Fruit fly (Drosophila melanogaster) whole organism, wandering third instar larva: ENCODE results near the gene Pvf1.

Source experiments
- Abd-B ChIP-seq: fragments of >200 bp; optimal IDR thresholded peaks from 2 replicates; lab custom pipeline; 2017; ENCODE audit warnings: missing biosample characterization, missing genetic modification characterization
- CG32264 ChIP-seq: fragments of 200-800 bp; sonication (Bioruptor generic); optimal IDR thresholded peaks from 2 replicates; lab custom pipeline; 2016; ENCODE audit warnings: missing biosample characterization, missing genetic modification characterization
- CG9705 ChIP-seq: fragments of 200-800 bp; sonication (Bioruptor generic); optimal IDR thresholded peaks from 2 replicates; lab custom pipeline; 2018; ENCODE audit warnings: missing biosample characterization, mild to moderate bottlenecking, missing genetic modification characterization
- CrebA ChIP-seq: fragments of 200-800 bp; sonication (Bioruptor generic); optimal IDR thresholded peaks from 2 replicates; lab custom pipeline; 2016; ENCODE audit warnings: missing biosample characterization, mild to moderate bottlenecking, missing genetic modification characterization, borderline replicate concordance
- Dfd ChIP-seq: fragments of >200 bp; optimal IDR thresholded peaks from 2 replicates; lab custom pipeline; 2017; ENCODE audit warnings: missing biosample characterization, missing genetic modification characterization
- Dif ChIP-seq: fragments of 200-275, 200-300 bp; sonication (Bioruptor generic); optimal IDR thresholded peaks from 2 replicates; lab custom pipeline; 2018; ENCODE audit warnings: missing biosample characterization, missing genetic modification characterization; ENCODE audit not compliant: partially characterized antibody
- HLH106 ChIP-seq: fragments of 200-800 bp; optimal IDR thresholded peaks from 3 replicates; lab custom pipeline; 2019; ENCODE audit warnings: missing biosample characterization, mild to moderate bottlenecking, missing genetic modification characterization, moderate library complexity
- Hnf4 ChIP-seq: fragments of 200-800 bp; sonication (Bioruptor generic); optimal IDR thresholded peaks from 2 replicates; lab custom pipeline; 2016; ENCODE audit warnings: missing biosample characterization, mild to moderate bottlenecking, missing genetic modification characterization
- Hr78 ChIP-seq: fragments of >200 bp; optimal IDR thresholded peaks from 2 replicates; lab custom pipeline; 2017; ENCODE audit warnings: missing biosample characterization, missing genetic modification characterization
- Hr83 ChIP-seq: fragments of 200-300 bp; sonication (Bioruptor generic); optimal IDR thresholded peaks from 2 replicates; lab custom pipeline; 2016; ENCODE audit warnings: missing biosample characterization, mild to moderate bottlenecking, missing genetic modification characterization, moderate library complexity; ENCODE audit not compliant: poor library complexity, severe bottlenecking
- Jra ChIP-seq: sonication (Bioruptor generic); optimal IDR thresholded peaks from 2 replicates; lab custom pipeline; 2016; ENCODE audit warnings: missing biosample characterization, missing genetic modification characterization
- Mio ChIP-seq: sonication (Bioruptor generic); optimal IDR thresholded peaks from 2 replicates; lab custom pipeline; 2016; ENCODE audit warnings: missing biosample characterization, missing genetic modification characterization
- Myc ChIP-seq: fragments of >200 bp; optimal IDR thresholded peaks from 2 replicates; lab custom pipeline; 2017
- N ChIP-seq: fragments of >200 bp; optimal IDR thresholded peaks from 2 replicates; lab custom pipeline; 2018; ENCODE audit warnings: missing biosample characterization, missing external identifiers, missing genetic modification characterization
- OdsH ChIP-seq: fragments of 200-800 bp; sonication (Bioruptor generic); optimal IDR thresholded peaks from 2 replicates; lab custom pipeline; 2016; ENCODE audit warnings: missing biosample characterization, mild to moderate bottlenecking, missing genetic modification characterization
- Rel ChIP-seq, 2 experiments: fragments of 200-800 bp; sonication (Bioruptor generic) in 1 of 2; optimal IDR thresholded peaks; 2 replicates in 1 of 2; 3 replicates in 1 of 2; lab custom pipeline; 2016 to 2019; ENCODE audit warnings: mild to moderate bottlenecking in 2 of 2, missing biosample characterization in 2 of 2, missing genetic modification characterization in 2 of 2, moderate library complexity in 1 of 2
- Sp1 ChIP-seq: fragments of 200-800 bp; sonication (Bioruptor generic); optimal IDR thresholded peaks from 3 replicates; lab custom pipeline; 2019; ENCODE audit warnings: missing biosample characterization, mild to moderate bottlenecking, missing genetic modification characterization, moderate library complexity
- Vsx2 ChIP-seq: fragments of 200-300, 225-300 bp; sonication (Bioruptor generic); optimal IDR thresholded peaks from 2 replicates; lab custom pipeline; 2018; ENCODE audit warnings: missing biosample characterization, missing genetic modification characterization; ENCODE audit not compliant: partially characterized antibody
- br ChIP-seq: fragments of 200-800 bp; sonication (Bioruptor generic); optimal IDR thresholded peaks from 2 replicates; lab custom pipeline; 2016; ENCODE audit warnings: missing biosample characterization, missing genetic modification characterization
- brk ChIP-seq: fragments of 200-800 bp; sonication (Bioruptor generic); optimal IDR thresholded peaks from 2 replicates; lab custom pipeline; 2016; ENCODE audit warnings: missing biosample characterization, mild to moderate bottlenecking, missing genetic modification characterization
- dl ChIP-seq, 2 experiments: fragments of 175-275, 200-275 bp in 1 of 2; fragments of 200-275 bp in 1 of 2; sonication (Bioruptor generic); optimal IDR thresholded peaks; lab custom pipeline; 2018; ENCODE audit warnings: mild to moderate bottlenecking in 2 of 2, missing biosample characterization in 2 of 2, missing genetic modification characterization in 2 of 2, moderate library complexity in 2 of 2; ENCODE audit not compliant: partially characterized antibody in 2 of 2, insufficient read depth in 1 of 2
- dmrt93B ChIP-seq: fragments of 200-800 bp; sonication (Bioruptor generic); optimal IDR thresholded peaks from 2 replicates; lab custom pipeline; 2018; ENCODE audit warnings: missing biosample characterization, mild to moderate bottlenecking, missing genetic modification characterization
- dsf ChIP-seq: sonication (Bioruptor generic); optimal IDR thresholded peaks from 2 replicates; lab custom pipeline; 2016; ENCODE audit warnings: missing biosample characterization, missing genetic modification characterization, borderline replicate concordance
- ey ChIP-seq: fragments of 200-800 bp; sonication (Bioruptor generic); optimal IDR thresholded peaks from 2 replicates; lab custom pipeline; 2016; ENCODE audit warnings: missing biosample characterization, missing genetic modification characterization
- fru ChIP-seq: fragments of 200-800 bp; sonication (Bioruptor generic); optimal IDR thresholded peaks from 3 replicates; lab custom pipeline; 2016; ENCODE audit warnings: missing biosample characterization, mild to moderate bottlenecking, missing genetic modification characterization
- h ChIP-seq: fragments of 200-800 bp; sonication (Bioruptor generic); optimal IDR thresholded peaks from 3 replicates; lab custom pipeline; 2016; ENCODE audit warnings: missing biosample characterization, mild to moderate bottlenecking, missing genetic modification characterization
- jim ChIP-seq: fragments of 175-275, 200-325 bp; sonication (Bioruptor generic); optimal IDR thresholded peaks from 2 replicates; lab custom pipeline; 2016; ENCODE audit warnings: missing biosample characterization, mild to moderate bottlenecking, missing genetic modification characterization
- lola ChIP-seq: fragments of >200 bp; optimal IDR thresholded peaks from 2 replicates; lab custom pipeline; 2017; ENCODE audit warnings: missing biosample characterization, missing genetic modification characterization
- pan ChIP-seq: fragments of >200 bp; optimal IDR thresholded peaks from 2 replicates; lab custom pipeline; 2017
- psq ChIP-seq: fragments of 200-800 bp; sonication (Bioruptor generic); optimal IDR thresholded peaks from 3 replicates; lab custom pipeline; 2017; ENCODE audit warnings: missing biosample characterization, mild to moderate bottlenecking, missing genetic modification characterization, moderate library complexity
- rgr ChIP-seq: fragments of 200-800 bp; sonication (Bioruptor generic); optimal IDR thresholded peaks from 3 replicates; lab custom pipeline; 2016; ENCODE audit warnings: missing biosample characterization, mild to moderate bottlenecking, missing genetic modification characterization
- sv ChIP-seq: fragments of 200-800 bp; sonication (Bioruptor generic); optimal IDR thresholded peaks from 3 replicates; lab custom pipeline; 2016; ENCODE audit warnings: missing biosample characterization, missing genetic modification characterization
- tai ChIP-seq: sonication (Bioruptor generic); optimal IDR thresholded peaks from 2 replicates; lab custom pipeline; 2016; ENCODE audit warnings: missing biosample characterization, missing genetic modification characterization
- usp ChIP-seq: fragments of >200 bp; optimal IDR thresholded peaks from 2 replicates; lab custom pipeline; 2017; ENCODE audit warnings: missing biosample characterization, missing genetic modification characterization
- woc ChIP-seq: sonication (Bioruptor generic); optimal IDR thresholded peaks from 2 replicates; lab custom pipeline; 2016; ENCODE audit warnings: missing biosample characterization, mild to moderate bottlenecking, missing genetic modification characterization

Gene Pvf1

DNA sequence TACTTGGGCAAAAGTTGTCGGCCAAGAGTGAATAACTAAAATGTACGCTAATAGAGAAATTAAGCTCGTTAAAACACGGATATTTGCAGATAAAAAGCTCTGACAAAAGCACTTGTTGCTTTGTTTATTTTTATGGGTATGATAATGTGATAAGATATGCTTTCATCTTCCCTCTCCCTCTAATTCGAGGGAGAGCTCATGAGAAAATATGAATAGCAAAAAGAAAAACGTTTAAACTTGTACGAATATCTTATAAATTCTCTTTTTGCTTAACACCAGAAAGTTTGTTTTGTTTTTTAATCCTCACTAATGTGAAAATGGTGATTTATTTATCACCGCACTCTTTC lies 16.5 kb downstream of the Pvf1 start:
- no peak for TF ChIP-seq Hnf4 (GFP tag; lab: Kevin White, UChicago)

DNA sequence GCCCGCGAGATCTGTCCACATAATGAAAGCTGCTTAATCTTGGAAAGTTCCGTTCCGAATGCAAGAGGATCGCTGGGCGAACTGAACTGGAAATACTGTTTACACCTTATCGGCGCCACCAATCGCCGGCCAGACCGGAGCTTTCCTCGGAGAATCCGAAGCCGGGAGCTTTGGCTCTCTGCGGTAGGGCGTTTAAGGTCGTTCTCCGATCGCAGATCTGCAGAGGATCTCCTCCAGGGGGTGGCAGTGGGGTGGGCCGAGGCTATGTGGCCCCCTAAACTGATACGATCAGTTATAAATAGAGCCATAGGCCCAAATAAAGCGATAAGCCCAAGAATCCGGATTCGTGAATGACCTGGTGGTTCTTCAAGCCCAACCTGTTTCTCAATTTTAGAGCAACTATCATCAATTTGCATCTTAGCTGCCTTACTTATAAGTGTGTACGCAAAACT lies 24.9 kb downstream of the Pvf1 start, which contains the start of gene CG7322:
Gene CG7322, minus strand, starts transcription at position 402 of the 452 bp plus-strand sequence.
- TF ChIP-seq Rel (GFP tag; optimal IDR thresholded peaks at IDR 0.05; lab: Kevin White, UChicago): no peak
- peak; percentile 2 for TF ChIP-seq Rel (tag; optimal IDR thresholded peaks at IDR 0.05; lab: Kevin White, UChicago)
- TF ChIP-seq jim: no peak

DNA sequence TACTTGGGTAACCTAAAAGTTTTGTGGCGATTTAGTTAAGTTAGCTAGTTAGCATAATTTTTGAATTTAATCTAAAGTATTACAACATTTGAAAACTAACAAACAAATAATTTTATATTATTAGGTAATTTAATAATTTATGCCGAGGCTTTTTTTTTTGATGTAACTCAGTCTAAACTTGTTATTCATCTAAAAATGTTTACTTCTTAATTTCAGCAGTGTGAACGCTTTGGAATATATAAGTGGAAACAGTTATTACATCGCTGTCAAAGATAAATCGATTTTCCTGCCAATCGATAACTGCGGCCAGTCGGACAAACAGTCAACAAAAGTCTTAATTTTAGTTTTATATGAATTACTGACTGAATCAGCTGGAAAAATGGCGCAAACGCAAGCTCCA lies 25.4 kb downstream of the Pvf1 start, which contains the start of gene Usp39:
Gene Usp39, plus strand, starts transcription at position 288 of the 400 bp plus-strand sequence.
- TF ChIP-seq psq (GFP tag; lab: Kevin White, UChicago): no peak
- no peak for TF ChIP-seq HLH106 (tag; lab: Kevin White, UChicago)
- TF ChIP-seq Rel (GFP tag; optimal IDR thresholded peaks at IDR 0.05; lab: Kevin White, UChicago): no peak
- TF ChIP-seq Rel (tag; optimal IDR thresholded peaks at IDR 0.05; lab: Kevin White, UChicago): no peak
- peak; percentile 16 for TF ChIP-seq Hr78 (GFP tag; lab: Kevin White, UChicago)
- TF ChIP-seq tai (GFP tag; lab: Kevin White, UChicago): no peak
- no peak for TF ChIP-seq CrebA (GFP tag; lab: Kevin White, UChicago)
- peak; percentile 31 for TF ChIP-seq N
- TF ChIP-seq sv (GFP tag; lab: Kevin White, UChicago): no peak
- no peak for TF ChIP-seq Hnf4 (GFP tag; lab: Kevin White, UChicago)
- no peak for TF ChIP-seq fru (GFP tag; lab: Kevin White, UChicago)
- no peak for TF ChIP-seq Jra
- TF ChIP-seq brk: no peak
- TF ChIP-seq Dfd (GFP tag; lab: Kevin White, UChicago): no peak
- no peak for TF ChIP-seq Myc (lab: Kevin White, UChicago)
- no peak for TF ChIP-seq ey (GFP tag; lab: Kevin White, UChicago)
- TF ChIP-seq, all 38 proteins: peak for 2

DNA sequence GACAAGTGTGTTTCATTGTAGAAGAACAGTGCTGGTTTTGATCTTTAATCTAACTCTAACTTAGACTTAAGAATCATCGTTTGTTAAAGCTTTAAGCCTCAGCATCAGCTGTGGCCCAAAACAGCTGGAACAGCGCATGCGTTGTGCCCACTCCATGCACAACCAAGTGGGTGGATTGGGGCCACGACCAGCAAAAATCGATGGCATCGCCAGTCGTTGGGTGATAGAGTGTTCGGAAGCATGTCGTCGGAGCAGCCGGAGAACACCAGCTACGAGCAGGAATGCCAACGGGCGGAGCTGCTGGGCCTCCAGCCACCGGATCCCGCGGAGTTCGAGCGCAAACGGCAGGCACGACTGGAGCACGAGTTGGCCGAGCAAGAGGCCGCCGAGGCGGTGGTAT lies 27.6 kb downstream of the Pvf1 start, which contains the start of gene CG32544:
Gene CG32544, plus strand, starts transcription at position 211 of the 400 bp plus-strand sequence.
- no peak for TF ChIP-seq CG9705 (GFP tag; lab: Kevin White, UChicago)
- no peak for TF ChIP-seq Mio (GFP tag; lab: Kevin White, UChicago)
- no peak for TF ChIP-seq jim
- TF ChIP-seq Vsx2 (GFP tag; lab: Kevin White, UChicago): no peak
- no peak for TF ChIP-seq h (GFP tag; lab: Kevin White, UChicago)
- TF ChIP-seq Hnf4 (GFP tag; lab: Kevin White, UChicago): no peak
- no peak for TF ChIP-seq lola (GFP tag; lab: Kevin White, UChicago)
- no peak for TF ChIP-seq Myc (lab: Kevin White, UChicago)
- TF ChIP-seq dsf (GFP tag; lab: Kevin White, UChicago): no peak
- no peak for TF ChIP-seq Dfd (GFP tag; lab: Kevin White, UChicago)
- no peak for TF ChIP-seq Dif (GFP tag; lab: Kevin White, UChicago)
- no peak for TF ChIP-seq Jra
- no peak for TF ChIP-seq sv (GFP tag; lab: Kevin White, UChicago)
- TF ChIP-seq CrebA (GFP tag; lab: Kevin White, UChicago): no peak
- no peak for TF ChIP-seq Rel (GFP tag; optimal IDR thresholded peaks at IDR 0.05; lab: Kevin White, UChicago)
- TF ChIP-seq Rel (tag; optimal IDR thresholded peaks at IDR 0.05; lab: Kevin White, UChicago): no peak
- no peak for TF ChIP-seq CG32264
- no peak for TF ChIP-seq woc (GFP tag; lab: Kevin White, UChicago)
- no peak for TF ChIP-seq dmrt93B (GFP tag; lab: Kevin White, UChicago)
- no peak for TF ChIP-seq br
- no peak for TF ChIP-seq Sp1 (GFP tag; lab: Kevin White, UChicago)

DNA sequence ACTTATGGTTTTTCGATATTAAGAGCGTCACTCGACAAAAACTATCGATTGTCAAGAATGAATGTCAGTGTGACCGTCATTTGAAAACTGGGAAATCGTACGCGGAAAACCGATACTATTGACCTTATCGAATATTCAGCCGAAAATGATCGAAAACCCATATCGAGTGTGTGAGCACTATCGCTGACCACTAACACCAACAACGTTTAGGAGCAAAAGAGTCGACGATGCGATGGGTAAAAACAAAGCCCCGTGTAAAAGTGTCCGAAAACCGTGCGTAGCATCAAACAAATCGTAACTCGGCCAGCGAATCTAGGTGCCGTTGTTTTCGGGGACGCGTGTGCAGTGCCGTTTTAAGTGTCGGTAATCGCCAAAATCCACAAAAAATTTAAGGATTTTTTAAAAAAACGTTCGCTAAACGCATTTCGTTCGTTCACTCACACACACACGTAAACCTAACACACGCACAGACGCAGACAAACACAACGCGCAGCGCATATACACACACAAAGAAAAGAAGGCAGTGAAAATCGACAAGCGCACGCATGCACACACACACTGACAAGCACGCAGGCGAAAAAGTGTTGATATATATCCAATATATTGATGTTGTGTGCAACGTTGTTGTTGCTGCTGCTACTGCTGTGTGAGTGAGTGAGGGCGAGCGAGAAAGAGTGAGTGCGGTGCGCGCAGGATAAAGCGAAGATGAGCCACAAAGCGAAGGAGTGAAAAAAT lies 31.4 kb downstream of the Pvf1 start, which contains the start of the genes CG7326 and Dora:
Gene CG7326, minus strand, starts transcription at position 29 of the 735 bp plus-strand sequence.
Gene Dora, plus strand, starts transcription at position 203 of the 735 bp plus-strand sequence.
- TF ChIP-seq Dif (GFP tag; lab: Kevin White, UChicago) (no peak), dl (GFP tag; optimal IDR thresholded peaks at IDR 0.05; lab: Kevin White, UChicago; ENCODE audit: insufficient read depth in 1 of 2, partially characterized antibody in 2 of 2) (no peak), dsf (GFP tag; lab: Kevin White, UChicago) (no peak), Myc (lab: Kevin White, UChicago) (no peak), rgr (GFP tag; lab: Kevin White, UChicago) (no peak), HLH106 (tag; lab: Kevin White, UChicago) (peak; percentile 11), Vsx2 (GFP tag; lab: Kevin White, UChicago) (no peak), CrebA (GFP tag; lab: Kevin White, UChicago) (no peak), sv (GFP tag; lab: Kevin White, UChicago) (no peak), usp (no peak), OdsH (no peak), ey (GFP tag; lab: Kevin White, UChicago) (no peak), Mio (GFP tag; lab: Kevin White, UChicago) (no peak), Hr83 (peak; percentile 31), Hr78 (GFP tag; lab: Kevin White, UChicago) (peak; percentile 24), CG9705 (GFP tag; lab: Kevin White, UChicago) (no peak), Abd-B (peak; percentile 43), Rel (GFP tag; optimal IDR thresholded peaks at IDR 0.05; lab: Kevin White, UChicago) (no peak), Rel (tag; optimal IDR thresholded peaks at IDR 0.05; lab: Kevin White, UChicago) (peak; percentile 28), Dfd (GFP tag; lab: Kevin White, UChicago) (no peak), pan (lab: Kevin White, UChicago) (no peak), br (no peak), Jra (no peak), woc (GFP tag; lab: Kevin White, UChicago) (no peak), psq (GFP tag; lab: Kevin White, UChicago) (peak; percentile 95), Hnf4 (GFP tag; lab: Kevin White, UChicago) (no peak), fru (GFP tag; lab: Kevin White, UChicago) (no peak), lola (GFP tag; lab: Kevin White, UChicago) (no peak)
